Fruit fly (Drosophila melanogaster): ENCODE data around the gene CBP.

DNA sequence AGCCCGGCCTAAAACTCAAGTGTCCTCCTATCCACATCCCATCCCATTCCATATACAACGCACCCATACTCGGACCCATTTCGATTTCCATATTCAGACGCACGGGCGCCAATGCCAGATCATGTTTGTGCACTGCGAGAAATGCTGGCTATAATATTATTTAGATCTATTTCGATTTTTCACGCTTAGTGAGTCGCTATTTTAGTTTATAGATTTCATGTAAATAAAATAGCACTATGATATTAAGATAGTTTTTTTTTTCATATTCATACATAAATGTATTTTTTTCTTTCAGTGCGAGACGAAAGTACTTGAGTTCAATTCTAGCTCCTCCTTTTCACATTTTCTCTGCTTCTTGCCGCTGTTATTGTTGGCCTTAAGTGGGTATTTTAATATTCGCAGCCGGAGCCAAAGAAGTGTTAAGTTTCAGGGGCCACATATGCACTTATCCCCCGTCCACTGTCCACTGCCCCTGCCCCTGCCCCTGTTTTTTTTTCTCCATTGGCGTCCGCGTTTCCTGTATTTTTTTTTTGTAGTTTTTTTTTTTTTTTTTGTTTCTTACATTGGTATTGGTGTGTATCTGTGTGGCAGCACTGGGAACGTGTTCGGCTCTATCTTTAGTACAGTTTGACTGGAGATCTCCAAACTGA lies 45.2 kb upstream of the CBP start:
- TF ChIP-seq CG14655 (GFP tag; optimal IDR thresholded peaks at IDR 0.05): peak; percentile 83
- TF ChIP-seq CG9948 (tag; optimal IDR thresholded peaks at IDR 0.05): peak; percentile 77
